Worm (Caenorhabditis elegans): ENCODE measurements around the gene mig-6.

mig-6 gene

DNA sequence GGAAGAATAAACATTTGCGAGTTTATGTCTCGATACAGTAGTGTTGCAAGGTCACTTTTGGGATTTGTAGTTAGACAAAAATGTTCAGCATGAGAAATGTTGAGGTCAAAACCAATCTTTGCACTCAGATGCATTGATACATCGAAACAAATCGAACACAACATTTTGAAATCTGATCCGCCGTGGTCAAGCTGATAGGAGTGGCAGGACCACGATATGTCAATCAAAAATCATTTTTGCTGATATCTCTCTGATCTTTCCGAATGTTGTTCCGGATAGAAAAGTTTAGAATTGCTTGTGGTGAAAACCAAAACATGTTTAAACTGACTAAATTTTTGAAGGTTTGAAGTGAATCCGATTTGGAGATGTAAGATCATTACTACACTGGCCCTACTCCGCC is 1.2 kb upstream of the mig-6 start:
- TF ChIP-seq grh-1 (GFP tag; IDR thresholded peaks at IDR 0.05) (no peak), lin-39 (tag; optimal IDR thresholded peaks at IDR 0.05) (no peak), snu-23 (GFP tag; optimal IDR thresholded peaks at IDR 0.05) (no peak), skn-1 (tag; optimal IDR thresholded peaks at IDR 0.05) (no peak), fos-1 (tag; optimal IDR thresholded peaks at IDR 0.05) (no peak)

DNA sequence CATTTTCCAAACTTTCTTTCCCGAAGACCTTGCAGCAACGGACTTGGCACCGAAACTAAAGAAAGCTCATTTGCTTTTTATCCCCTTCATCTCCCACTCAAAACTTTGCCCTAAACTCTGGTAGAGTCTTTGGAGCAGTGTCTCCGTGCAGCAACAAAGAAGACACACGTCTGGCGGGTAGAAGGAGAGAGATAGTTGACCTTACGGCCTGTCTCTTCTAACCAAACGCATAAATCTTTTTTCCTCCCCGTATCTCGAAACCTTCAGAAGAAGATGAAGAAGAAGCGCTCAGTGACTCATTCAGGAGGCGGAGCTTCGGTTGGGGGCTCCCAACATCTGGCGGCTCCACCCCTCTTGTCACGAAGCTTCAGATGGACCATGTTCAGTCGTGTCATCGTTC is 655 bp upstream of the mig-6 start:
- no peak for TF ChIP-seq nhr-47 (tag; optimal IDR thresholded peaks at IDR 0.05)
- TF ChIP-seq ceh-63 (GFP tag; optimal IDR thresholded peaks at IDR 0.05): no peak
- peak; percentile 49 for TF ChIP-seq dsc-1 (tag; optimal IDR thresholded peaks at IDR 0.05)
- TF ChIP-seq nhr-90 (tag; optimal IDR thresholded peaks at IDR 0.05; ENCODE audit: poor library complexity): no peak
- no peak for TF ChIP-seq skn-1 (tag; optimal IDR thresholded peaks at IDR 0.05)
- no peak for TF ChIP-seq nhr-77 (tag; optimal IDR thresholded peaks at IDR 0.05)
- TF ChIP-seq lsy-2 (tag; optimal IDR thresholded peaks at IDR 0.05): no peak
- TF ChIP-seq rnt-1 (tag; optimal IDR thresholded peaks at IDR 0.05): peak; percentile 54
- TF ChIP-seq irx-1 (tag; optimal IDR thresholded peaks at IDR 0.05): no peak
- TF ChIP-seq ama-1 (optimal IDR thresholded peaks at IDR 0.05): no peak
- TF ChIP-seq Y116A8C.19 (tag; optimal IDR thresholded peaks at IDR 0.05; ENCODE audit: borderline replicate concordance): no peak
- TF ChIP-seq ceh-82 (tag; optimal IDR thresholded peaks at IDR 0.05): no peak
- TF ChIP-seq aha-1 (tag; optimal IDR thresholded peaks at IDR 0.05): no peak
- TF ChIP-seq ceh-90 (tag; optimal IDR thresholded peaks at IDR 0.05): no peak

DNA sequence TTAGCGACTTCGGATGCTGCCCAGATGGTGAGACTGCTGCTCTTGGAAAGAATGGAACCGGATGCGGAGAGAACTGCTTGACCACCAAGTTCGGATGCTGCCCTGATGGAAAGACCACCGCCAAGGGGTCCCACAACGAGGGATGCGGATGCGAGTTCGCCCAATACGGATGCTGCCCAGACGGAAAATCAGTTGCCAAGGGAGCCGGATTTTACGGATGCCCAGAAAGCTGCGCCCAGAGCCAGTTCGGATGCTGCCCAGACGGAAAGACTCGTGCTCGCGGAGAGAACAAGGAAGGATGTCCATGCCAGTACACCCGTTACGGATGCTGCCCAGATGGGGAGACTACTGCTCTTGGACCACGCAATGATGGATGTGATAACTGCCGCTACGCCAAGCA is 3.9 kb downstream of the mig-6 start:
- TF ChIP-seq fkh-8 (tag; optimal IDR thresholded peaks at IDR 0.05) (no peak), efl-1 (optimal IDR thresholded peaks at IDR 0.05) (no peak), efl-1 (GFP tag; optimal IDR thresholded peaks at IDR 0.05 in 1 of 2) (peak in 1 of 2 experiments; percentile 65)

DNA sequence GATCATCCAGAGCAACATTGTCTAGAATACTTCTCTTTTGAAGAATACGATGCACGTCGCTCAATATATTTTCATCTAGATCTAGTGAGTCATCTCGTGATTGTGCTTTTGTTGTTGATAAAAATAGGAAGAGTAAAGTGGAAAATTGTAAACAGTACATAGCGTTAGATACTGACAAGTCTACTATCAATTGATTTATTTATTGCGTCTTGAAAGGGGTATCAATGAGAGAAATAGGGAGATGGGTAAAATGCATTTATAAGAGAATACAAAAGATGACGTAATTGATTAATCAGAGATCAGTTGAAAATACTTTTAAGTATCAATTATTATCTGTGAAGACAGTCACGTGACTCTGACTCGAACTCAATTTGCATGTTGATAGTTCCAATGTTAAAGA is 9.9 kb downstream of the mig-6 start, which contains the start of gene txt-5:
Gene txt-5 (minus strand): TSS at position 224 of the 400 bp plus-strand sequence.
- no peak for TF ChIP-seq skn-1 (tag; optimal IDR thresholded peaks at IDR 0.05)
- no peak for TF ChIP-seq efl-3 (GFP tag; optimal IDR thresholded peaks at IDR 0.05)
- peak; percentile 51 for TF ChIP-seq lin-14 (GFP tag; optimal IDR thresholded peaks at IDR 0.05)
- no peak for TF ChIP-seq zip-4 (GFP tag; optimal IDR thresholded peaks at IDR 0.05)
- TF ChIP-seq F16B12.6 (tag; optimal IDR thresholded peaks at IDR 0.05): no peak
- TF ChIP-seq irx-1 (tag; optimal IDR thresholded peaks at IDR 0.05): no peak
- no peak for TF ChIP-seq lir-3 (tag; optimal IDR thresholded peaks at IDR 0.05; ENCODE audit: poor library complexity)
- TF ChIP-seq nhr-28 (tag; optimal IDR thresholded peaks at IDR 0.05): no peak
- TF ChIP-seq unc-62 (GFP tag; optimal IDR thresholded peaks at IDR 0.05): no peak
- no peak for TF ChIP-seq lin-39 (tag; optimal IDR thresholded peaks at IDR 0.05)
- TF ChIP-seq blmp-1 (tag; optimal IDR thresholded peaks at IDR 0.05): no peak
- TF ChIP-seq vab-15 (tag; optimal IDR thresholded peaks at IDR 0.05): no peak
- peak; percentile 24 for TF ChIP-seq nhr-47 (tag; optimal IDR thresholded peaks at IDR 0.05)
- peak; percentile 53 for TF ChIP-seq snu-23 (GFP tag; optimal IDR thresholded peaks at IDR 0.05)
- TF ChIP-seq unc-98 (GFP tag; IDR thresholded peaks at IDR 0.05): no peak
- TF ChIP-seq ceh-82 (tag; optimal IDR thresholded peaks at IDR 0.05): no peak
- peak in 3 of 6 experiments; percentile 43 to 83 (median 68) for TF ChIP-seq elt-3 (tag; optimal IDR thresholded peaks at IDR 0.05)
- TF ChIP-seq nhr-84 (tag; optimal IDR thresholded peaks at IDR 0.05): no peak
- TF ChIP-seq isw-1 (GFP tag; IDR thresholded peaks at IDR 0.05): no peak
- TF ChIP-seq nhr-19 (GFP tag; conservative IDR thresholded peaks at IDR 0.05): peak; percentile 37
- no peak for TF ChIP-seq mab-9 (GFP tag; IDR thresholded peaks at IDR 0.05)
- no peak for TF ChIP-seq alr-1 (tag; optimal IDR thresholded peaks at IDR 0.05; ENCODE audit: borderline replicate concordance)
- no peak for TF ChIP-seq mep-1 (tag; optimal IDR thresholded peaks at IDR 0.05)
- TF ChIP-seq hlh-4 (tag; optimal IDR thresholded peaks at IDR 0.05): no peak
- TF ChIP-seq egl-13 (tag; optimal IDR thresholded peaks at IDR 0.05): no peak
- no peak for TF ChIP-seq jun-1 (tag; optimal IDR thresholded peaks at IDR 0.05)
- no peak for TF ChIP-seq ama-1 (optimal IDR thresholded peaks at IDR 0.05)
- TF ChIP-seq pag-3 (tag; optimal IDR thresholded peaks at IDR 0.05; ENCODE audit: borderline replicate concordance, insufficient read depth): no peak
- TF ChIP-seq lin-35 (GFP tag; optimal IDR thresholded peaks at IDR 0.05): peak in 1 of 2 experiments; percentile 43
- no peak for TF ChIP-seq ceh-8 (GFP tag; optimal IDR thresholded peaks at IDR 0.05)
- peak; percentile 86 for TF ChIP-seq nhr-85 (tag)
- peak; percentile 57 for TF ChIP-seq nhr-20 (tag; optimal IDR thresholded peaks at IDR 0.05)
- TF ChIP-seq zag-1 (tag; optimal IDR thresholded peaks at IDR 0.05): no peak
- TF ChIP-seq snpc-4 (tag; optimal IDR thresholded peaks at IDR 0.05): no peak
